Fruit fly (Drosophila melanogaster) whole organism, embryonic: ENCODE measurements around the gene CG34008.
A peak's percentile ranks its signal among the peaks of the same experiment; 100 is the strongest.

Experiments used
- CG10147 ChIP-seq: fragments of 200-800 bp; sonication (Bioruptor generic); optimal IDR thresholded peaks from 2 replicates; lab custom pipeline; 2019; ENCODE audit warnings: missing biosample characterization, mild to moderate bottlenecking, missing genetic modification characterization, moderate library complexity
- CG10274 ChIP-seq: fragments of 200-800 bp; sonication (Bioruptor generic); optimal IDR thresholded peaks from 3 replicates; lab custom pipeline; 2017; ENCODE audit warnings: missing biosample characterization, mild to moderate bottlenecking, missing genetic modification characterization
- CG14667 ChIP-seq: fragments of 200-800 bp; sonication (Bioruptor generic); IDR thresholded peaks from 2 replicates; pipeline ENCODE4 v1.3.6; 2022; ENCODE audit warnings: missing biosample characterization, missing genetic modification characterization
- CG14860 ChIP-seq: fragments of 200-800 bp; sonication (Bioruptor generic); IDR thresholded peaks from 3 replicates; pipeline ENCODE4 v1.3.6; 2022; ENCODE audit warnings: missing biosample characterization, missing genetic modification characterization; ENCODE audit not compliant: partially characterized antibody
- CG15514 ChIP-seq: fragments of 200-800 bp; sonication (Bioruptor generic); optimal IDR thresholded peaks from 3 replicates; lab custom pipeline; 2017; ENCODE audit warnings: missing biosample characterization, missing genetic modification characterization, mild to moderate bottlenecking, moderate library complexity, missing genetic modification reagents
- CG16813 ChIP-seq: fragments of 200-800 bp; sonication (Bioruptor generic); IDR thresholded peaks from 3 replicates; pipeline ENCODE4 v1.3.6; 2022; ENCODE audit warnings: missing biosample characterization, missing genetic modification characterization; ENCODE audit not compliant: partially characterized antibody
- CG17359 ChIP-seq: fragments of 200-800 bp; sonication (Bioruptor generic); optimal IDR thresholded peaks from 3 replicates; lab custom pipeline; 2018; ENCODE audit warnings: missing biosample characterization, mild to moderate bottlenecking, missing genetic modification characterization, moderate library complexity
- CG17361 ChIP-seq: fragments of 200-800 bp; sonication (Bioruptor generic); IDR thresholded peaks from 3 replicates; pipeline ENCODE4 v1.3.6; 2022; ENCODE audit warnings: missing biosample characterization, missing genetic modification characterization
- CG17829 ChIP-seq: fragments of 200-800 bp; optimal IDR thresholded peaks from 2 replicates; lab custom pipeline; 2019; ENCODE audit warnings: missing biosample characterization, mild to moderate bottlenecking, missing genetic modification characterization, moderate library complexity
- CG17912 ChIP-seq: fragments of 200-800 bp; sonication (Bioruptor generic); optimal IDR thresholded peaks from 2 replicates; lab custom pipeline; 2018; ENCODE audit warnings: missing biosample characterization, mild to moderate bottlenecking, missing genetic modification characterization
- CG2712 ChIP-seq: fragments of 200-800 bp; optimal IDR thresholded peaks from 3 replicates; lab custom pipeline; 2019; ENCODE audit warnings: missing biosample characterization, mild to moderate bottlenecking, missing genetic modification characterization, moderate library complexity
- CG34422 ChIP-seq: fragments of 200-800 bp; sonication (Bioruptor generic); IDR thresholded peaks from 3 replicates; pipeline ENCODE4 v1.3.6; 2022; ENCODE audit warnings: missing biosample characterization, missing genetic modification characterization
- CG3995 ChIP-seq: fragments of 200-800 bp; sonication (Bioruptor generic); optimal IDR thresholded peaks from 3 replicates; lab custom pipeline; 2016; ENCODE audit warnings: missing biosample characterization, missing genetic modification characterization
- CG7839 ChIP-seq: fragments of 200-800 bp; sonication (Bioruptor generic); optimal IDR thresholded peaks from 3 replicates; lab custom pipeline; 2018; ENCODE audit warnings: missing biosample characterization, mild to moderate bottlenecking, missing genetic modification characterization, moderate library complexity
- CG9215 ChIP-seq: fragments of 200-800 bp; sonication (Bioruptor generic); IDR thresholded peaks from 2 replicates; pipeline ENCODE4 v1.3.6; 2022; ENCODE audit warnings: missing biosample characterization, missing genetic modification characterization
- CG9817 ChIP-seq: fragments of 200-800 bp; sonication (Bioruptor generic); optimal IDR thresholded peaks from 2 replicates; lab custom pipeline; 2018; ENCODE audit warnings: missing biosample characterization, mild to moderate bottlenecking, missing genetic modification characterization, moderate library complexity
- D19A ChIP-seq: fragments of 200-800 bp; optimal IDR thresholded peaks from 3 replicates; lab custom pipeline; 2019; ENCODE audit warnings: missing biosample characterization, mild to moderate bottlenecking, missing genetic modification characterization, moderate library complexity
- ERR ChIP-seq: fragments of 200-800 bp; sonication (Bioruptor generic); optimal IDR thresholded peaks from 2 replicates; lab custom pipeline; 2016; ENCODE audit warnings: missing biosample characterization, missing genetic modification characterization
- Ets65A ChIP-seq: fragments of 200-800 bp; sonication (Bioruptor generic); peaks from one replicate; lab custom pipeline; 2016; ENCODE audit warnings: missing biosample characterization, missing genetic modification characterization
- Fer1 ChIP-seq: fragments of 200-800 bp; sonication (Bioruptor generic); optimal IDR thresholded peaks from 2 replicates; lab custom pipeline; 2017; ENCODE audit warnings: missing biosample characterization, mild to moderate bottlenecking, missing genetic modification characterization
- Fer2 ChIP-seq: fragments of 200-800 bp; sonication (Bioruptor generic); optimal IDR thresholded peaks from 2 replicates; lab custom pipeline; 2018; ENCODE audit warnings: missing biosample characterization, mild to moderate bottlenecking, missing genetic modification characterization, moderate library complexity
- HLHmδ ChIP-seq: fragments of 200-800 bp; sonication (Bioruptor generic); optimal IDR thresholded peaks from 2 replicates; lab custom pipeline; 2018; ENCODE audit warnings: missing biosample characterization, mild to moderate bottlenecking, missing genetic modification characterization, moderate library complexity
- Hand ChIP-seq: fragments of 200-800 bp; sonication (Bioruptor generic); optimal IDR thresholded peaks from 2 replicates; lab custom pipeline; 2017; ENCODE audit warnings: mild to moderate bottlenecking, missing biosample characterization, missing genetic modification reagents, missing genetic modification characterization
- Opbp ChIP-seq: fragments of 200-800 bp; sonication (Bioruptor generic); IDR thresholded peaks from 3 replicates; pipeline ENCODE4 v1.3.6; 2022; ENCODE audit warnings: missing biosample characterization, missing genetic modification characterization; ENCODE audit not compliant: partially characterized antibody
- Poxn ChIP-seq: fragments of 200-800 bp; sonication (Bioruptor generic); IDR thresholded peaks from 2 replicates; pipeline ENCODE4 v1.3.6; 2022; ENCODE audit warnings: missing biosample characterization, missing genetic modification characterization
- Ravus ChIP-seq: fragments of 200-800 bp; sonication (Bioruptor generic); IDR thresholded peaks from 2 replicates; pipeline ENCODE4 v1.3.6; 2022; ENCODE audit warnings: missing biosample characterization, missing genetic modification characterization
- Ssrp ChIP-seq: fragments of 200-800 bp; sonication (Bioruptor generic); optimal IDR thresholded peaks from 2 replicates; lab custom pipeline; 2018; ENCODE audit warnings: missing biosample characterization, mild to moderate bottlenecking, missing genetic modification characterization, moderate library complexity
- YL-1 ChIP-seq: fragments of 200-800 bp; sonication (Bioruptor generic); optimal IDR thresholded peaks from 3 replicates; lab custom pipeline; 2017; ENCODE audit warnings: missing biosample characterization, mild to moderate bottlenecking, missing genetic modification characterization
- ash1 ChIP-seq: fragments of 200-800 bp; sonication (Bioruptor generic); optimal IDR thresholded peaks from 2 replicates; lab custom pipeline; 2018; ENCODE audit warnings: missing biosample characterization, mild to moderate bottlenecking, missing genetic modification characterization
- cg ChIP-seq: fragments of 200-800 bp; sonication (Bioruptor generic); optimal IDR thresholded peaks from 3 replicates; lab custom pipeline; 2019; ENCODE audit warnings: missing biosample characterization, mild to moderate bottlenecking, missing genetic modification characterization, moderate library complexity
- esg ChIP-seq: fragments of 200-800 bp; sonication (Bioruptor generic); conservative IDR thresholded peaks from 2 replicates; pipeline ENCODE4 v1.3.6; 2022; ENCODE audit warnings: missing biosample characterization, missing genetic modification characterization
- eyg ChIP-seq: fragments of 200-800 bp; sonication (Bioruptor generic); optimal IDR thresholded peaks from 3 replicates; lab custom pipeline; 2016; ENCODE audit warnings: missing biosample characterization, missing genetic modification characterization
- fd3F ChIP-seq: fragments of 200-800 bp; sonication (Bioruptor generic); optimal IDR thresholded peaks from 2 replicates; lab custom pipeline; 2018; ENCODE audit warnings: missing biosample characterization, mild to moderate bottlenecking, missing genetic modification characterization, moderate library complexity
- gsb-n ChIP-seq: fragments of 200-800 bp; sonication (Bioruptor generic); optimal IDR thresholded peaks from 3 replicates; lab custom pipeline; 2018; ENCODE audit warnings: missing biosample characterization, mild to moderate bottlenecking, missing genetic modification characterization
- inv ChIP-seq: fragments of 200-800 bp; sonication (Bioruptor generic); IDR thresholded peaks from 2 replicates; pipeline ENCODE4 v1.3.6; 2022; ENCODE audit warnings: missing biosample characterization, missing genetic modification characterization; ENCODE audit not compliant: partially characterized antibody
- jing ChIP-seq: fragments of 200-800 bp; sonication (Bioruptor generic); optimal IDR thresholded peaks from 2 replicates; lab custom pipeline; 2018; ENCODE audit warnings: missing biosample characterization, mild to moderate bottlenecking, missing genetic modification characterization
- kay ChIP-seq: fragments of 200-800 bp; sonication (Bioruptor generic); optimal IDR thresholded peaks from 2 replicates; lab custom pipeline; 2016; ENCODE audit warnings: missing biosample characterization, missing genetic modification characterization
- lab ChIP-seq: fragments of 200-800 bp; sonication (Bioruptor generic); optimal IDR thresholded peaks from 3 replicates; lab custom pipeline; 2017; ENCODE audit warnings: missing biosample characterization, missing genetic modification characterization, mild to moderate bottlenecking, moderate library complexity, missing genetic modification reagents
- lov ChIP-seq, 2 experiments: fragments of 200-800 bp in 1 of 2; fragments of >200 bp in 1 of 2; sonication (Bioruptor generic) in 1 of 2; IDR thresholded peaks in 1 of 2; optimal IDR thresholded peaks in 1 of 2; 2 replicates in 1 of 2; 3 replicates in 1 of 2; pipeline versions ENCODE4 v1.3.6 to Lab custom; 2017 to 2022; ENCODE audit warnings: missing biosample characterization in 1 of 2, missing genetic modification characterization in 1 of 2
- pfk ChIP-seq: fragments of 200-800 bp; sonication (Bioruptor generic); optimal IDR thresholded peaks from 2 replicates; lab custom pipeline; 2018; ENCODE audit warnings: missing biosample characterization, mild to moderate bottlenecking, missing genetic modification characterization, moderate library complexity
- pho ChIP-seq: fragments of 200-800 bp; sonication (Bioruptor generic); optimal IDR thresholded peaks from 2 replicates; lab custom pipeline; 2016; ENCODE audit warnings: missing biosample characterization, missing genetic modification characterization
- pros ChIP-seq: fragments of 200-800 bp; sonication (Bioruptor generic); optimal IDR thresholded peaks from 3 replicates; lab custom pipeline; 2019; ENCODE audit warnings: missing biosample characterization, mild to moderate bottlenecking, missing genetic modification characterization, moderate library complexity
- sens ChIP-seq: fragments of 200-800 bp; sonication (Bioruptor generic); peaks from one replicate; lab custom pipeline; 2016; ENCODE audit warnings: missing biosample characterization, missing genetic modification characterization
- so ChIP-seq: fragments of 200-800 bp; sonication (Bioruptor generic); IDR thresholded peaks from 3 replicates; pipeline ENCODE4 v1.3.6; 2022; ENCODE audit warnings: missing biosample characterization, missing genetic modification characterization
- sqz ChIP-seq: fragments of 200-800 bp; sonication (Bioruptor generic); optimal IDR thresholded peaks from 3 replicates; lab custom pipeline; 2018; ENCODE audit warnings: missing biosample characterization, mild to moderate bottlenecking, missing genetic modification characterization
- vvl ChIP-seq: fragments of 200-800 bp; sonication (Bioruptor generic); IDR thresholded peaks from 2 replicates; pipeline ENCODE4 v1.3.6; 2022; ENCODE audit warnings: missing biosample characterization, missing genetic modification characterization
- zfh2 ChIP-seq: fragments of 200-800 bp; sonication (Bioruptor generic); optimal IDR thresholded peaks from 2 replicates; lab custom pipeline; 2016; ENCODE audit warnings: missing biosample characterization, missing genetic modification characterization

CG34008 gene

DNA sequence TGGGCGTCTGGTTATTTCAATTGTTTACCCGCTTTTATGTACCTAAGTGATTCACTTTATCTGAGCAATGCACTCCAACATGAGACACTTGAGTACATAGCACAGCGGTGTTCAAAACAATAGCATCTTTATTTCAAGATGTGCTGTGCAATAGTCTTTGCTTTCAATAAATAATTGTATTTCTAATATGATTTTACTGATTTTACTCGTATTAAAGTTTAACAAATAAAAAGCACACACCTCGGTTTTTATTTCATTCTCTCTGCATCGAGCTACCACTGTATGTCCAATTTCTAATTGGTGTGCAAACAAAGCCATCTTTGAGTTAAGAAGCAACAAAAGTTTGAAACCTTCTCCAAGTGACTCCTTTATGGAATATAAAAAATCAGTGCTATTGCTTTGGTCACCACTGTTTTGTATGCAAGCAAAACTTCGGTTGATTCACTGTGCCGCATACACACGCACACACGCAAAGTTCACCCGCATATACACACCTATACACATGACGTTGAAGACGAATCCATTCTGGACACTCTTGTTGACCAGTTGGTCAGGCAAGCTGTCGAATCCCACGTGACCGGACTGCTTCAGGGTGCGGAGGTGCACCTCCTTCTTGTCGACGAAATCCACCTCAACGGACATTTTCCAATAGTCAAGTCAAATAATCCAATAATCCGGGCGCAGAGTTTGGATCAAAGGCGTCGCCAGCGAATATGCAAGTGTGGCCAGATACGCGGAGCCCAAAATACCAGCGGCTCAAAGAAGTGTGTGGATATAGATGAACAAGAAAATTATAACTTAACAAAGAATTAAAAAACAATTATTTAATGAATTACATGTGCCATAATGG is 6.5 kb upstream of the CG34008 start, which contains the start of gene Septin2 (continued):
- TF ChIP-seq so (peak; percentile 83; the same call in 2 of the 3 replicates), CG14860 (GFP tag; lab: Robert Waterston, UW) (0 out of 3 replicates have a peak, but pooled peaks have one; percentile 33), pfk (GFP tag; lab: Kevin White, UChicago) (no peak), CG17912 (GFP tag; lab: Kevin White, UChicago) (no peak), CG16813 (GFP tag; lab: Robert Waterston, UW) (0 out of 3 replicates have a peak, but pooled peaks have one; percentile 6), ERR (GFP tag; lab: Kevin White, UChicago) (no peak), CG9817 (tag; lab: Kevin White, UChicago) (peak; percentile 34), Fer1 (peak; percentile 81), zfh2 (GFP tag; lab: Kevin White, UChicago) (no peak), jing (GFP tag; lab: Kevin White, UChicago) (peak; percentile 65), kay (peak; percentile 68), sqz (no peak), lab (peak; percentile 82), fd3F (peak; percentile 54), D19A (tag; lab: Kevin White, UChicago) (peak; percentile 83), pho (GFP tag; lab: Kevin White, UChicago) (peak; percentile 46), Opbp (GFP tag; lab: Robert Waterston, UW) (no peak), Poxn (GFP tag; lab: Robert Waterston, UW) (no peak), esg (GFP tag; lab: Robert Waterston, UW) (peak; percentile 44; the same call in 1 of the 2 replicates), CG2712 (tag; lab: Kevin White, UChicago) (peak; percentile 84), vvl (peak; percentile 52; the same call in 1 of the 2 replicates), CG34422 (GFP tag; lab: Robert Waterston, UW) (peak; percentile 61), YL-1 (GFP tag; lab: Kevin White, UChicago) (no peak), Ravus (GFP tag; lab: Robert Waterston, UW) (no peak), HLHmδ (GFP tag; lab: Kevin White, UChicago) (peak; percentile 59), Fer2 (tag; lab: Kevin White, UChicago) (no peak), CG14667 (GFP tag; lab: Robert Waterston, UW) (peak; percentile 59), gsb-n (tag; lab: Kevin White, UChicago) (peak; percentile 71), CG3995 (GFP tag; lab: Kevin White, UChicago) (no peak), sens (GFP tag; lab: Kevin White, UChicago) (peak; percentile 96), pros (GFP tag; lab: Kevin White, UChicago) (no peak), ash1 (GFP tag; lab: Kevin White, UChicago) (no peak), CG17361 (peak; percentile 84), inv (GFP tag; lab: Robert Waterston, UW) (no peak), CG10274 (GFP tag; lab: Kevin White, UChicago) (peak; percentile 33), CG17359 (tag; lab: Kevin White, UChicago) (peak; percentile 85), CG10147 (peak; percentile 62), CG17829 (tag; lab: Kevin White, UChicago) (peak; percentile 82), eyg (GFP tag; lab: Kevin White, UChicago) (no peak), lov (optimal IDR thresholded peaks at IDR 0.05; lab: Kevin White, UChicago) (no peak), lov (GFP tag; IDR thresholded peaks at IDR 0.05; lab: Robert Waterston, UW) (0 out of 3 replicates have a peak, but pooled peaks have one; percentile 21), Ssrp (peak; percentile 82), CG7839 (tag; lab: Kevin White, UChicago) (peak; percentile 82), cg (peak; percentile 88), Hand (peak; percentile 33), CG9215 (0 out of 2 replicates have a peak, but pooled peaks have one; percentile 24), CG15514 (GFP tag; lab: Kevin White, UChicago) (peak; percentile 49), Ets65A (GFP tag; lab: Kevin White, UChicago) (no peak)
